Worm (Caenorhabditis elegans) whole organism, young adult: Measurements from ENCODE around the gene msp-10.

Source experiments
- B0019.2 ChIP-seq: fragments of 200-800 bp; sonication (Bioruptor generic); conservative IDR thresholded peaks from 2 replicates; pipeline ENCODE4 v1.3.6; 2022; ENCODE audit warnings: missing genetic modification reagents, missing genetic modification characterization, missing compliant biosample characterization
- C17E4.6 ChIP-seq: fragments of 200-800 bp; sonication (Bioruptor generic); IDR thresholded peaks from 2 replicates; pipeline ENCODE4 v1.3.6; 2022; ENCODE audit warnings: missing genetic modification reagents, missing genetic modification characterization, missing compliant biosample characterization
- F10E7.11 ChIP-seq: sonication (generic microtip); optimal IDR thresholded peaks from 2 replicates; lab custom pipeline; 2017; ENCODE audit warnings: mild to moderate bottlenecking, missing genetic modification characterization, moderate library complexity, missing compliant biosample characterization
- F22D6.2 ChIP-seq: sonication (generic microtip); optimal IDR thresholded peaks from 2 replicates; lab custom pipeline; 2016; ENCODE audit warnings: mild to moderate bottlenecking, missing genetic modification characterization, missing compliant biosample characterization
- F23B12.7 ChIP-seq: sonication (generic microtip); optimal IDR thresholded peaks from 2 replicates; lab custom pipeline; 2017; ENCODE audit warnings: missing genetic modification characterization, mild to moderate bottlenecking, missing compliant biosample characterization, antibody characterized with exemption, moderate library complexity; ENCODE audit not compliant: insufficient read depth
- F37B4.10 ChIP-seq: fragments of 200-800 bp; sonication (Bioruptor generic); IDR thresholded peaks from 2 replicates; pipeline ENCODE4 v1.3.6; 2022; ENCODE audit warnings: missing genetic modification characterization, missing compliant biosample characterization
- F49E8.2 ChIP-seq: sonication (generic microtip); optimal IDR thresholded peaks from 3 replicates; lab custom pipeline; 2017; ENCODE audit warnings: missing genetic modification characterization, mild to moderate bottlenecking, missing compliant biosample characterization, antibody characterized with exemption, moderate library complexity; ENCODE audit not compliant: insufficient read depth
- F52B5.7 ChIP-seq: sonication (generic microtip); optimal IDR thresholded peaks from 2 replicates; lab custom pipeline; 2016; ENCODE audit warnings: mild to moderate bottlenecking, missing genetic modification characterization, missing compliant biosample characterization
- F57C9.4 ChIP-seq: sonication (generic microtip); optimal IDR thresholded peaks from 2 replicates; lab custom pipeline; 2017; ENCODE audit warnings: mild to moderate bottlenecking, missing genetic modification characterization, missing compliant biosample characterization
- K11D2.4 ChIP-seq: fragments of 200-800 bp; sonication (Bioruptor generic); IDR thresholded peaks from 2 replicates; pipeline ENCODE4 v1.3.6; 2022; ENCODE audit warnings: missing genetic modification reagents, missing genetic modification characterization, missing compliant biosample characterization
- K12H6.12 ChIP-seq: fragments of 200-800 bp; sonication (Bioruptor generic); optimal IDR thresholded peaks from 2 replicates; lab custom pipeline; 2018; ENCODE audit warnings: mild to moderate bottlenecking, missing genetic modification characterization, missing compliant biosample characterization
- T26A5.8 ChIP-seq: sonication (generic microtip); optimal IDR thresholded peaks from 2 replicates; lab custom pipeline; 2016; ENCODE audit warnings: missing genetic modification characterization, missing compliant biosample characterization
- Y67H2A.10 ChIP-seq: fragments of 200-800 bp; sonication (Bioruptor generic); conservative IDR thresholded peaks from 2 replicates; pipeline ENCODE4 v1.3.6; 2022; ENCODE audit warnings: missing genetic modification reagents, missing genetic modification characterization, missing compliant biosample characterization
- ZK185.1 ChIP-seq: sonication (generic microtip); optimal IDR thresholded peaks from 2 replicates; lab custom pipeline; 2016; ENCODE audit warnings: mild to moderate bottlenecking, missing genetic modification characterization, missing compliant biosample characterization; ENCODE audit not compliant: poor library complexity, severe bottlenecking
- aptf-2 ChIP-seq: fragments of 200-800 bp; sonication (Bioruptor generic); conservative IDR thresholded peaks from 2 replicates; pipeline ENCODE4 v1.3.6; 2022; ENCODE audit warnings: missing genetic modification reagents, missing genetic modification characterization, missing compliant biosample characterization
- athp-1 ChIP-seq: sonication (generic microtip); optimal IDR thresholded peaks from 2 replicates; lab custom pipeline; 2017; ENCODE audit warnings: mild to moderate bottlenecking, missing genetic modification characterization, missing compliant biosample characterization
- bed-1 ChIP-seq: fragments of 200-800 bp; sonication (Bioruptor generic); IDR thresholded peaks from 2 replicates; pipeline ENCODE4 v1.3.6; 2022; ENCODE audit warnings: missing genetic modification reagents, missing genetic modification characterization, missing compliant biosample characterization
- ceh-100 ChIP-seq: fragments of 200-800 bp; sonication (Bioruptor generic); IDR thresholded peaks from 2 replicates; pipeline ENCODE4 v1.3.6; 2022; ENCODE audit warnings: missing genetic modification reagents, missing genetic modification characterization, missing compliant biosample characterization
- ceh-58 ChIP-seq: fragments of 200-800 bp; sonication (Bioruptor generic); IDR thresholded peaks from 2 replicates; pipeline ENCODE4 v1.3.6; 2022; ENCODE audit warnings: missing genetic modification characterization, missing compliant biosample characterization
- dpl-1 ChIP-seq: fragments of 150-350 bp; optimal IDR thresholded peaks from 2 replicates; lab custom pipeline; 2014; ENCODE audit warnings: missing biosample characterization, missing genetic modification reagents, missing genetic modification characterization
- fkh-3 ChIP-seq: sonication (generic microtip); optimal IDR thresholded peaks from 2 replicates; lab custom pipeline; 2016; ENCODE audit warnings: mild to moderate bottlenecking, missing genetic modification characterization, missing compliant biosample characterization
- him-1 ChIP-seq: sonication (generic microtip); optimal IDR thresholded peaks from 2 replicates; lab custom pipeline; 2016; ENCODE audit warnings: missing genotype, missing genetic modification reagents, missing genetic modification characterization, missing compliant biosample characterization
- hlh-26 ChIP-seq: fragments of 200-800 bp; sonication (Bioruptor generic); conservative IDR thresholded peaks from 2 replicates; pipeline ENCODE4 v1.3.6; 2022; ENCODE audit warnings: missing genetic modification reagents, missing genetic modification characterization, missing compliant biosample characterization
- lag-1 ChIP-seq: fragments of 200-800 bp; sonication (Bioruptor generic); IDR thresholded peaks from 2 replicates; pipeline ENCODE4 v1.3.6; 2022; ENCODE audit warnings: missing genetic modification reagents, missing genetic modification characterization, missing compliant biosample characterization
- lin-35 ChIP-seq, 3 experiments: fragments of 150-350 bp in 2 of 3; sonication (generic microtip) in 1 of 3; optimal IDR thresholded peaks; 2 replicates each; lab custom pipeline; 2014 to 2018; ENCODE audit warnings: missing biosample characterization in 3 of 3, missing genetic modification characterization in 3 of 3, missing genetic modification reagents in 3 of 3
- lin-40 ChIP-seq: sonication (generic microtip); optimal IDR thresholded peaks from 2 replicates; lab custom pipeline; 2016; ENCODE audit warnings: missing genetic modification characterization, mild to moderate bottlenecking, missing compliant biosample characterization, missing genotype, missing genetic modification reagents
- lsl-1 ChIP-seq: fragments of 200-800 bp; sonication (Bioruptor generic); optimal IDR thresholded peaks from 2 replicates; lab custom pipeline; 2018; ENCODE audit warnings: mild to moderate bottlenecking, missing genetic modification characterization, moderate library complexity, missing compliant biosample characterization
- lsy-27 ChIP-seq: sonication (generic microtip); optimal IDR thresholded peaks from 2 replicates; lab custom pipeline; 2017; ENCODE audit warnings: missing genetic modification characterization, mild to moderate bottlenecking, missing compliant biosample characterization, antibody characterized with exemption, missing genotype, borderline replicate concordance; ENCODE audit not compliant: insufficient read depth
- madf-10 ChIP-seq: sonication (generic microtip); optimal IDR thresholded peaks from 2 replicates; lab custom pipeline; 2016; ENCODE audit warnings: mild to moderate bottlenecking, missing genetic modification characterization, missing compliant biosample characterization
- mel-28 ChIP-seq: sonication (generic microtip); optimal IDR thresholded peaks from 2 replicates; lab custom pipeline; 2016; ENCODE audit warnings: borderline replicate concordance, mild to moderate bottlenecking, missing genetic modification characterization, missing compliant biosample characterization
- nfyb-1 ChIP-seq: fragments of 200-800 bp; sonication (Bioruptor generic); IDR thresholded peaks from 2 replicates; pipeline ENCODE4 v1.3.6; 2022; ENCODE audit warnings: missing genetic modification reagents, missing genetic modification characterization, missing compliant biosample characterization
- nhr-179 ChIP-seq: sonication (generic microtip); optimal IDR thresholded peaks from 2 replicates; lab custom pipeline; 2016; ENCODE audit warnings: mild to moderate bottlenecking, missing genetic modification characterization, missing compliant biosample characterization
- pha-4 ChIP-seq: fragments of 150-350 bp; sonication (generic microtip); optimal IDR thresholded peaks from 2 replicates; lab custom pipeline; 2014; ENCODE audit warnings: missing biosample characterization, missing genetic modification reagents, missing genetic modification characterization
- sea-2 ChIP-seq: fragments of 200-800 bp; sonication (Bioruptor generic); IDR thresholded peaks from 2 replicates; pipeline ENCODE4 v1.3.6; 2022; ENCODE audit warnings: missing genetic modification characterization, missing compliant biosample characterization
- snpc-1.3 ChIP-seq: sonication (generic microtip); optimal IDR thresholded peaks from 2 replicates; lab custom pipeline; 2017; ENCODE audit warnings: missing genetic modification characterization, mild to moderate bottlenecking, missing compliant biosample characterization, antibody characterized with exemption, moderate library complexity, missing genotype, missing genetic modification reagents; ENCODE audit not compliant: insufficient read depth
- sptf-2 ChIP-seq: fragments of 200-800 bp; sonication (Bioruptor generic); optimal IDR thresholded peaks from 2 replicates; lab custom pipeline; 2018; ENCODE audit warnings: mild to moderate bottlenecking, missing genetic modification characterization, missing compliant biosample characterization
- tlf-1 ChIP-seq: fragments of 200-800 bp; sonication (Bioruptor generic); optimal IDR thresholded peaks from 2 replicates; lab custom pipeline; 2018; ENCODE audit warnings: mild to moderate bottlenecking, missing genetic modification characterization, missing compliant biosample characterization
- unc-130 ChIP-seq: sonication (generic microtip); optimal IDR thresholded peaks from 2 replicates; lab custom pipeline; 2016; ENCODE audit warnings: missing genetic modification reagents, missing genetic modification characterization, missing compliant biosample characterization
- xnd-1 ChIP-seq: sonication (generic microtip); optimal IDR thresholded peaks from 2 replicates; lab custom pipeline; 2016; ENCODE audit warnings: missing genotype, missing genetic modification reagents, missing genetic modification characterization, missing compliant biosample characterization
- zim-3 ChIP-seq: sonication (generic microtip); optimal IDR thresholded peaks from 2 replicates; lab custom pipeline; 2017; ENCODE audit warnings: mild to moderate bottlenecking, missing genetic modification characterization, moderate library complexity, missing compliant biosample characterization

msp-10 gene

DNA sequence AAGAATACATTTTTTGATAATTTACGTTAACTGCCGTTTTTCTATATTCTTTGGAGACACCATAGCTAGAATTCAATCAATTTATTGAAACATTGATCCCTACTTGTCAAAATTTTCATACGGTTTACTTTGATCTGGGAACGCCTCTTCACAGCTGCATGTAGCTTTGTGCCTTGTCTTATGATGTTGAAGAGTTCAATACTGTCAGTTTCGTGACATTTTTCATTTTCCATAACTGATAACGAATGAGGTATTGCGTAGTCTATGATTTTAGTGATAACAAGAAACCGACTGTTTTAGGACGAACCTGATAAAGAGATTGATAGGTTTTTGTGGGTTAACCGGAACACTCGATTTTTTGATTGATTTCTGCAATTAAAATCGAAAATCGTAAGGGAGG, 36.0 kb upstream of the msp-10 start (continued):
- no peak for TF ChIP-seq sptf-2 (GFP tag; lab: Kevin White, UChicago)
- no peak for TF ChIP-seq T26A5.8 (tag; lab: Kevin White, UChicago)
- TF ChIP-seq F37B4.10 (GFP tag; lab: Robert Waterston, UW): no peak
- TF ChIP-seq F52B5.7 (tag; lab: Kevin White, UChicago): no peak
- no peak for TF ChIP-seq F23B12.7 (tag; lab: Kevin White, UChicago)
- no peak for TF ChIP-seq him-1 (tag; lab: Kevin White, UChicago)
- TF ChIP-seq lin-35 (GFP tag; optimal IDR thresholded peaks at IDR 0.05; lab: Kevin White, UChicago): no peak
- TF ChIP-seq athp-1 (tag; lab: Kevin White, UChicago): no peak
- TF ChIP-seq pha-4: no peak
- no peak for TF ChIP-seq xnd-1
- TF ChIP-seq F22D6.2 (tag; lab: Kevin White, UChicago): peak; percentile 0
- TF ChIP-seq nhr-179 (tag; lab: Kevin White, UChicago): no peak
- TF ChIP-seq ceh-58 (GFP tag; lab: Robert Waterston, UW): no peak
- TF ChIP-seq sea-2 (GFP tag; lab: Robert Waterston, UW): no peak
- no peak for TF ChIP-seq F10E7.11 (tag; lab: Kevin White, UChicago)
- TF ChIP-seq bed-1: no peak
- no peak for TF ChIP-seq mel-28 (tag; lab: Kevin White, UChicago)
- no peak for TF ChIP-seq B0019.2 (GFP tag; lab: Robert Waterston, UW)
- TF ChIP-seq lsy-27 (tag; lab: Kevin White, UChicago): no peak
- no peak for TF ChIP-seq ceh-100 (GFP tag; lab: Robert Waterston, UW)
- no peak for TF ChIP-seq K11D2.4 (GFP tag; lab: Robert Waterston, UW)
- no peak for TF ChIP-seq unc-130 (GFP tag; lab: Kevin White, UChicago)
- TF ChIP-seq ZK185.1 (tag; lab: Kevin White, UChicago): no peak
- no peak for TF ChIP-seq F57C9.4 (tag; lab: Kevin White, UChicago)
- TF ChIP-seq madf-10 (tag; lab: Kevin White, UChicago): peak; percentile 42
- no peak for TF ChIP-seq C17E4.6 (GFP tag; lab: Robert Waterston, UW)
- TF ChIP-seq lin-40 (tag; lab: Kevin White, UChicago): peak; percentile 31
- TF ChIP-seq aptf-2 (GFP tag; lab: Robert Waterston, UW): no peak
- TF ChIP-seq tlf-1: peak; percentile 54
- TF ChIP-seq K12H6.12 (tag; lab: Kevin White, UChicago): no peak
- no peak for TF ChIP-seq nfyb-1 (GFP tag; lab: Robert Waterston, UW)
- TF ChIP-seq lsl-1 (GFP tag; lab: Kevin White, UChicago): no peak
- no peak for TF ChIP-seq fkh-3
- no peak for TF ChIP-seq Y67H2A.10 (GFP tag; lab: Robert Waterston, UW)
- TF ChIP-seq dpl-1: no peak
- no peak for TF ChIP-seq lag-1 (GFP tag; lab: Robert Waterston, UW)
- TF ChIP-seq zim-3 (tag; lab: Kevin White, UChicago): no peak
- TF ChIP-seq F49E8.2: no peak
- no peak for TF ChIP-seq snpc-1.3 (tag; lab: Kevin White, UChicago)
- no peak for TF ChIP-seq hlh-26 (GFP tag; lab: Robert Waterston, UW)
